Worm (Caenorhabditis elegans) whole organism, L1 larva: ENCODE data around the gene egl-9.

ENCODE experiments used
- alr-1 ChIP-seq: fragments of 200-800 bp; sonication (Bioruptor generic); optimal IDR thresholded peaks from 2 replicates; lab custom pipeline; 2018; ENCODE audit warnings: borderline replicate concordance, mild to moderate bottlenecking, missing genetic modification characterization, missing compliant biosample characterization
- lin-14 ChIP-seq: fragments of 200-800 bp; sonication (Bioruptor generic); optimal IDR thresholded peaks from 2 replicates; lab custom pipeline; 2018; ENCODE audit warnings: mild to moderate bottlenecking, missing genetic modification characterization, moderate library complexity, missing compliant biosample characterization
- snpc-4 ChIP-seq: fragments of 150-350 bp; optimal IDR thresholded peaks from 2 replicates; lab custom pipeline; 2014; ENCODE audit warnings: missing biosample characterization, missing genetic modification characterization

DNA sequence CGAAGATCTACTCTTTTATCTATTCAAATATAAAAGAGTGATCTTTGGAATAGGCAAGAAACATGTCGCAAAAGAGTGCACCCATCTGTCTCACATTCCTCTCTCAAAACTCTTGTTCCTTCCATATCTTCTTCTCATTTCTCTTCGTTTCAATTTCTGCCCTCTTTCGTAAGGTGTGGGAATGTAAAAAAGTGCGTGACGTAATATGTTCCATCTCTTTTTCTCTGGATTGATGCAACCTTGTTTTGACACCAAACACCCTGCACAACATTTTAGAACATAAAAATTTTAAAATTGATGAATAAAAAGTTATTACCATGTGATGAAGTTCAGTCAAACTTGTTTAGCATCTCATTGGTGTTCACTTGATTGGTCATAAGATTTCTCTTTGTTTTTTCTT, 1.2 kb upstream of the egl-9 start:
- no peak for TF ChIP-seq alr-1 (tag; lab: Kevin White, UChicago)
- TF ChIP-seq lin-14 (GFP tag; lab: Kevin White, UChicago) = no peak
- TF ChIP-seq snpc-4 (tag; lab: Kevin White, UChicago) = no peak
